Worm (Caenorhabditis elegans) whole organism, L4 larva: Measurements from ENCODE around the gene srv-1.

Experiments used
- D1046.2 ChIP-seq: fragments of 200-800 bp; sonication (Bioruptor generic); IDR thresholded peaks from 2 replicates; pipeline ENCODE4 v1.3.6; 2022; ENCODE audit warnings: missing genetic modification characterization, missing compliant biosample characterization
- F26F4.8 ChIP-seq: fragments of 200-800 bp; sonication (Bioruptor generic); conservative IDR thresholded peaks from 2 replicates; pipeline ENCODE4 v1.3.6; 2022; ENCODE audit warnings: missing genetic modification characterization, missing compliant biosample characterization
- F37D6.2 ChIP-seq: sonication (generic microtip); optimal IDR thresholded peaks from 2 replicates; lab custom pipeline; 2016; ENCODE audit warnings: mild to moderate bottlenecking, missing genetic modification characterization, missing compliant biosample characterization
- F49E8.2 ChIP-seq: sonication (generic microtip); optimal IDR thresholded peaks from 2 replicates; lab custom pipeline; 2016; ENCODE audit warnings: missing compliant biosample characterization, mild to moderate bottlenecking, missing genetic modification characterization, borderline replicate concordance
- T20F7.1 ChIP-seq: fragments of 200-800 bp; sonication (Bioruptor generic); optimal IDR thresholded peaks from 2 replicates; lab custom pipeline; 2018; ENCODE audit warnings: mild to moderate bottlenecking, missing genetic modification characterization, missing compliant biosample characterization
- Y105C5A.15 ChIP-seq: fragments of 200-800 bp; sonication (Bioruptor generic); IDR thresholded peaks from 2 replicates; pipeline ENCODE4 v1.3.6; 2022; ENCODE audit warnings: missing genetic modification characterization, missing compliant biosample characterization
- Y48G9A.11 ChIP-seq: fragments of 200-800 bp; sonication (Bioruptor generic); IDR thresholded peaks from 2 replicates; pipeline ENCODE4 v1.3.6; 2022; ENCODE audit warnings: missing genetic modification reagents, missing genetic modification characterization, missing compliant biosample characterization
- Y75B8A.6 ChIP-seq: fragments of 200-800 bp; sonication (Bioruptor generic); IDR thresholded peaks from 2 replicates; pipeline ENCODE4 v1.3.6; 2022; ENCODE audit warnings: missing genetic modification reagents, missing genetic modification characterization, missing compliant biosample characterization
- aly-2 ChIP-seq: sonication (generic microtip); optimal IDR thresholded peaks from 2 replicates; lab custom pipeline; 2018; ENCODE audit warnings: missing biosample characterization, missing genetic modification characterization
- attf-4 ChIP-seq: sonication (generic microtip); optimal IDR thresholded peaks from 3 replicates; lab custom pipeline; 2017; ENCODE audit warnings: missing biosample characterization, missing genetic modification characterization
- ceh-20 ChIP-seq: fragments of 200-800 bp; sonication (Bioruptor generic); IDR thresholded peaks from 2 replicates; pipeline ENCODE4 v1.3.6; 2022; ENCODE audit warnings: missing genetic modification reagents, missing genetic modification characterization, missing compliant biosample characterization
- ceh-44 ChIP-seq: fragments of 200-800 bp; sonication (Bioruptor generic); IDR thresholded peaks from 2 replicates; pipeline ENCODE4 v1.3.6; 2022; ENCODE audit warnings: missing genetic modification reagents, missing genetic modification characterization, missing compliant biosample characterization
- ceh-62 ChIP-seq: sonication (generic microtip); optimal IDR thresholded peaks from 2 replicates; lab custom pipeline; 2017; ENCODE audit warnings: missing biosample characterization, missing genetic modification characterization
- ceh-82 ChIP-seq: sonication (generic microtip); optimal IDR thresholded peaks from 2 replicates; lab custom pipeline; 2017; ENCODE audit warnings: missing biosample characterization, missing genetic modification characterization
- ces-1 ChIP-seq: fragments of 150-350 bp; sonication (generic microtip); optimal IDR thresholded peaks from 4 replicates; lab custom pipeline; 2014; ENCODE audit warnings: missing biosample characterization, missing genetic modification reagents, missing genetic modification characterization
- cey-2 ChIP-seq: sonication (generic microtip); optimal IDR thresholded peaks from 3 replicates; lab custom pipeline; 2017; ENCODE audit warnings: missing genetic modification characterization, mild to moderate bottlenecking, missing compliant biosample characterization, antibody characterized with exemption, borderline replicate concordance; ENCODE audit not compliant: insufficient read depth
- ctbp-1 ChIP-seq: fragments of 200-800 bp; sonication (Bioruptor generic); IDR thresholded peaks from 2 replicates; pipeline ENCODE4 v1.3.6; 2022; ENCODE audit warnings: missing genetic modification reagents, missing genetic modification characterization, missing compliant biosample characterization
- daf-12 ChIP-seq: fragments of 150-350 bp; optimal IDR thresholded peaks from 2 replicates; lab custom pipeline; 2014; ENCODE audit warnings: missing biosample characterization, missing genetic modification reagents, missing genetic modification characterization
- daf-16 ChIP-seq, 3 experiments: sonication (generic microtip); optimal IDR thresholded peaks; 2 replicates each; lab custom pipeline; 2016 to 2017; ENCODE audit warnings: missing genetic modification characterization in 3 of 3, missing genetic modification reagents in 3 of 3, mild to moderate bottlenecking in 2 of 3, missing compliant biosample characterization in 2 of 3, missing biosample characterization in 1 of 3, moderate library complexity in 1 of 3
- dpl-1 ChIP-seq: fragments of 150-350 bp; optimal IDR thresholded peaks from 2 replicates; lab custom pipeline; 2014; ENCODE audit warnings: missing biosample characterization, missing genetic modification reagents, missing genetic modification characterization
- egl-27 ChIP-seq: sonication (generic microtip); optimal IDR thresholded peaks from 3 replicates; lab custom pipeline; 2017; ENCODE audit warnings: missing biosample characterization, missing genetic modification reagents, missing genetic modification characterization
- fkh-10 ChIP-seq: fragments of 150-350 bp; optimal IDR thresholded peaks from 2 replicates; lab custom pipeline; 2014; ENCODE audit warnings: missing biosample characterization, missing genetic modification reagents, missing genetic modification characterization
- fos-1 ChIP-seq: fragments of 150-350 bp; optimal IDR thresholded peaks from 2 replicates; lab custom pipeline; 2014; ENCODE audit warnings: missing biosample characterization, missing genetic modification characterization
- hlh-30 ChIP-seq: sonication (generic microtip); optimal IDR thresholded peaks from 2 replicates; lab custom pipeline; 2017; ENCODE audit warnings: antibody characterized with exemption, mild to moderate bottlenecking, missing genetic modification characterization, missing compliant biosample characterization; ENCODE audit not compliant: insufficient read depth
- lim-7 ChIP-seq: fragments of 200-800 bp; sonication (Bioruptor generic); IDR thresholded peaks from 2 replicates; pipeline ENCODE4 v1.3.6; 2022; ENCODE audit warnings: missing genetic modification characterization, missing compliant biosample characterization
- lin-1 ChIP-seq: fragments of 200-800 bp; sonication (Bioruptor generic); IDR thresholded peaks from 2 replicates; pipeline ENCODE4 v1.3.6; 2022; ENCODE audit warnings: missing genetic modification reagents, missing genetic modification characterization, missing compliant biosample characterization
- lsy-2 ChIP-seq, 2 experiments: fragments of 150-350 bp in 1 of 2; sonication (generic microtip) in 1 of 2; optimal IDR thresholded peaks; 2 replicates each; lab custom pipeline; 2014 to 2017; ENCODE audit warnings: missing biosample characterization in 2 of 2, missing genetic modification characterization in 2 of 2
- madf-5 ChIP-seq, 2 experiments: fragments of 200-800 bp; sonication (Bioruptor generic); IDR thresholded peaks; 2 replicates each; pipeline ENCODE4 v1.3.6; 2022; ENCODE audit warnings: missing compliant biosample characterization in 2 of 2, missing genetic modification characterization in 2 of 2
- madf-9 ChIP-seq: fragments of 200-800 bp; sonication (Bioruptor generic); conservative IDR thresholded peaks from 2 replicates; pipeline ENCODE4 v1.3.6; 2022; ENCODE audit warnings: missing genetic modification reagents, missing genetic modification characterization, missing compliant biosample characterization
- mdl-1 ChIP-seq, 2 experiments: fragments of 150-350 bp in 1 of 2; sonication (generic microtip) in 1 of 2; optimal IDR thresholded peaks; 2 replicates each; lab custom pipeline; 2014 to 2017; ENCODE audit warnings: missing biosample characterization in 2 of 2, missing genetic modification characterization in 2 of 2
- mdt-29 ChIP-seq: fragments of 200-800 bp; sonication (Bioruptor generic); IDR thresholded peaks from 2 replicates; pipeline ENCODE4 v1.3.6; 2022; ENCODE audit warnings: missing genetic modification reagents, missing genetic modification characterization, missing compliant biosample characterization
- nhr-102 ChIP-seq: sonication (generic microtip); optimal IDR thresholded peaks from 2 replicates; lab custom pipeline; 2016; ENCODE audit warnings: mild to moderate bottlenecking, missing genetic modification characterization, moderate library complexity, missing compliant biosample characterization
- nhr-11 ChIP-seq: fragments of 150-350 bp; optimal IDR thresholded peaks from 2 replicates; lab custom pipeline; 2014; ENCODE audit warnings: missing biosample characterization, missing genetic modification characterization
- nhr-237 ChIP-seq: sonication (generic microtip); optimal IDR thresholded peaks from 2 replicates; lab custom pipeline; 2017; ENCODE audit warnings: missing biosample characterization, missing genetic modification characterization
- nhr-25 ChIP-seq: sonication (generic microtip); optimal IDR thresholded peaks from 2 replicates; lab custom pipeline; 2017; ENCODE audit warnings: missing genetic modification characterization, mild to moderate bottlenecking, missing compliant biosample characterization, antibody characterized with exemption, moderate library complexity, borderline replicate concordance; ENCODE audit not compliant: insufficient read depth
- nhr-41 ChIP-seq: fragments of 200-800 bp; sonication (Bioruptor generic); IDR thresholded peaks from 2 replicates; pipeline ENCODE4 v1.3.6; 2022; ENCODE audit warnings: missing genetic modification reagents, missing genetic modification characterization, missing compliant biosample characterization
- nhr-48 ChIP-seq: sonication (generic microtip); optimal IDR thresholded peaks from 2 replicates; lab custom pipeline; 2016; ENCODE audit warnings: mild to moderate bottlenecking, missing genetic modification characterization, missing compliant biosample characterization
- nhr-6 ChIP-seq: fragments of 150-350 bp; optimal IDR thresholded peaks from 2 replicates; lab custom pipeline; 2014; ENCODE audit warnings: missing biosample characterization, missing genetic modification characterization
- pqm-1 ChIP-seq: sonication (generic microtip); optimal IDR thresholded peaks from 2 replicates; lab custom pipeline; 2017; ENCODE audit warnings: missing biosample characterization, missing genetic modification characterization
- rbr-2 ChIP-seq: sonication (generic microtip); optimal IDR thresholded peaks from 2 replicates; lab custom pipeline; 2016; ENCODE audit warnings: missing genotype, missing genetic modification characterization, missing compliant biosample characterization
- saeg-2 ChIP-seq: fragments of 200-800 bp; sonication (Bioruptor generic); IDR thresholded peaks from 2 replicates; pipeline ENCODE4 v1.3.6; 2022; ENCODE audit warnings: missing genetic modification reagents, missing genetic modification characterization, missing compliant biosample characterization
- sdz-12 ChIP-seq: fragments of 200-800 bp; sonication (Bioruptor generic); optimal IDR thresholded peaks from 2 replicates; lab custom pipeline; 2018; ENCODE audit warnings: mild to moderate bottlenecking, missing genetic modification characterization, missing compliant biosample characterization
- spr-3 ChIP-seq: fragments of 200-800 bp; sonication (Bioruptor generic); optimal IDR thresholded peaks from 2 replicates; lab custom pipeline; 2018; ENCODE audit warnings: mild to moderate bottlenecking, missing genetic modification characterization, missing compliant biosample characterization
- tra-1 ChIP-seq: fragments of 200-800 bp; sonication (Bioruptor generic); IDR thresholded peaks from 2 replicates; pipeline ENCODE4 v1.3.6; 2022; ENCODE audit warnings: missing genetic modification reagents, missing genetic modification characterization, missing compliant biosample characterization
- unc-62 ChIP-seq, 3 experiments: fragments of 150-350 bp in 1 of 3; sonication (generic microtip); optimal IDR thresholded peaks in 2 of 3; peaks in 1 of 3; 1 replicate in 1 of 3; 2 replicates in 2 of 3; lab custom pipeline; 2014 to 2017; ENCODE audit warnings: missing biosample characterization in 3 of 3, missing genetic modification characterization in 3 of 3, missing genetic modification reagents in 3 of 3, missing genotype in 1 of 3
- zag-1 ChIP-seq: fragments of 150-350 bp; optimal IDR thresholded peaks from 2 replicates; lab custom pipeline; 2014; ENCODE audit warnings: missing biosample characterization, missing genetic modification characterization
- zfp-3 ChIP-seq: fragments of 200-800 bp; sonication (Bioruptor generic); conservative IDR thresholded peaks from 2 replicates; pipeline ENCODE4 v1.3.6; 2022; ENCODE audit warnings: missing genetic modification reagents, missing genetic modification characterization, missing compliant biosample characterization
- zip-11 ChIP-seq: fragments of 200-800 bp; sonication (Bioruptor generic); IDR thresholded peaks from 2 replicates; pipeline ENCODE4 v1.3.6; 2022; ENCODE audit warnings: missing genetic modification characterization, missing compliant biosample characterization
- ztf-7 ChIP-seq: fragments of 150-350 bp; optimal IDR thresholded peaks from 2 replicates; lab custom pipeline; 2014; ENCODE audit warnings: missing biosample characterization, missing genetic modification characterization

The srv-1 gene

DNA sequence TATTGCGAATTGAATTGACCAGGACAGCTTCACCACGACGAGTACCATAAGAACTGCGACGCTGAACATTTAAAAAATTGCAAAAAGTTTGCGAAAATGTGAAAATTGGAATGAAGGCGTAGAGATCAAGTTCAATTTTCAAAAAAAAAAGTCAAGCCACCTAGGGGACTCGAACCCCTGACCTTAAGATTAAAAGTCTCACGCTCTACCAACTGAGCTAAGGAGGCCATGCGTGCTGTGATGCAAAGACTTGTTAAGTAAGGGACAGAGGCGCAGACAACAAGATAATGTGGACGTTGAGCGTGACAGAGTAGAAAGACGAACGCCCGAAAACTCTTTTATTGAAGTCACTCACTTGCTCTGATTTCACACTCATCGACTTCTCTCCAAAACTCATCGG is 37.4 kb downstream of the srv-1 start:
- TF ChIP-seq ceh-44 (GFP tag; lab: Robert Waterston, UW) (peak; percentile 91), pqm-1 (tag; lab: Kevin White, UChicago) (no peak), madf-5 (GFP tag; IDR thresholded peaks at IDR 0.05; lab: Robert Waterston, UW) (0 out of 4 replicates have a peak, but pooled peaks have one; percentile 43 to 69), fos-1 (tag; lab: Kevin White, UChicago) (no peak), nhr-41 (GFP tag; lab: Robert Waterston, UW) (peak; percentile 91), zfp-3 (GFP tag; lab: Robert Waterston, UW) (peak; percentile 51; the same call in 1 of the 2 replicates), F26F4.8 (GFP tag; lab: Robert Waterston, UW) (peak; percentile 88), ztf-7 (peak; percentile 51), hlh-30 (tag; lab: Kevin White, UChicago) (peak; percentile 64), ceh-20 (no peak; the same call in none of the 2 replicates), Y75B8A.6 (GFP tag; lab: Robert Waterston, UW) (no peak), attf-4 (tag; lab: Kevin White, UChicago) (no peak), ceh-82 (no peak), mdt-29 (GFP tag; lab: Robert Waterston, UW) (peak; percentile 66; the same call in 1 of the 2 replicates), daf-16 (GFP tag; optimal IDR thresholded peaks at IDR 0.05; lab: Kevin White, UChicago) (peak in 1 of 2 experiments; percentile 72), daf-16 (tag; optimal IDR thresholded peaks at IDR 0.05; lab: Kevin White, UChicago) (peak; percentile 36), ceh-62 (tag; lab: Kevin White, UChicago) (no peak), fkh-10 (GFP tag; lab: Kevin White, UChicago) (no peak), lim-7 (GFP tag; lab: Robert Waterston, UW) (peak; percentile 96), nhr-237 (no peak), rbr-2 (tag; lab: Kevin White, UChicago) (peak; percentile 67), dpl-1 (GFP tag; lab: Kevin White, UChicago) (peak; percentile 50), Y105C5A.15 (GFP tag; lab: Robert Waterston, UW) (0 out of 2 replicates have a peak, but pooled peaks have one; percentile 65), F49E8.2 (tag; lab: Kevin White, UChicago) (peak; percentile 66), aly-2 (tag; lab: Kevin White, UChicago) (no peak), tra-1 (peak; percentile 92), spr-3 (GFP tag; lab: Kevin White, UChicago) (no peak), zip-11 (GFP tag; lab: Robert Waterston, UW) (0 out of 2 replicates have a peak, but pooled peaks have one; percentile 42), T20F7.1 (GFP tag; lab: Kevin White, UChicago) (peak; percentile 51), daf-12 (tag; lab: Kevin White, UChicago) (no peak), Y48G9A.11 (GFP tag; lab: Robert Waterston, UW) (peak; percentile 80), lin-1 (GFP tag; lab: Robert Waterston, UW) (peak; percentile 62), ces-1 (GFP tag; lab: Kevin White, UChicago) (no peak), unc-62 (GFP tag; optimal IDR thresholded peaks at IDR 0.05 in 1 of 2; lab: Kevin White, UChicago) (peak in 1 of 2 experiments; percentile 83), unc-62 (tag; optimal IDR thresholded peaks at IDR 0.05; lab: Kevin White, UChicago) (no peak), nhr-48 (tag; lab: Kevin White, UChicago) (peak; percentile 5), zag-1 (tag; lab: Kevin White, UChicago) (no peak), nhr-102 (tag; lab: Kevin White, UChicago) (no peak), egl-27 (no peak), D1046.2 (0 out of 2 replicates have a peak, but pooled peaks have one; percentile 69), F37D6.2 (tag; lab: Kevin White, UChicago) (no peak), nhr-25 (tag; lab: Kevin White, UChicago) (no peak), mdl-1 (tag; optimal IDR thresholded peaks at IDR 0.05; lab: Kevin White, UChicago) (peak; percentile 19 to 36), madf-9 (GFP tag; lab: Robert Waterston, UW) (peak; percentile 87), cey-2 (no peak), sdz-12 (GFP tag; lab: Kevin White, UChicago) (no peak), lsy-2 (tag; optimal IDR thresholded peaks at IDR 0.05; lab: Kevin White, UChicago) (peak in 1 of 2 experiments; percentile 75), saeg-2 (0 out of 2 replicates have a peak, but pooled peaks have one; percentile 22), nhr-11 (tag; lab: Kevin White, UChicago) (peak; percentile 1), nhr-6 (tag; lab: Kevin White, UChicago) (peak; percentile 49), ctbp-1 (peak; percentile 85)
